Fruit fly (Drosophila melanogaster): Measurements from ENCODE around the gene CG42464.

Gene CG42464

DNA sequence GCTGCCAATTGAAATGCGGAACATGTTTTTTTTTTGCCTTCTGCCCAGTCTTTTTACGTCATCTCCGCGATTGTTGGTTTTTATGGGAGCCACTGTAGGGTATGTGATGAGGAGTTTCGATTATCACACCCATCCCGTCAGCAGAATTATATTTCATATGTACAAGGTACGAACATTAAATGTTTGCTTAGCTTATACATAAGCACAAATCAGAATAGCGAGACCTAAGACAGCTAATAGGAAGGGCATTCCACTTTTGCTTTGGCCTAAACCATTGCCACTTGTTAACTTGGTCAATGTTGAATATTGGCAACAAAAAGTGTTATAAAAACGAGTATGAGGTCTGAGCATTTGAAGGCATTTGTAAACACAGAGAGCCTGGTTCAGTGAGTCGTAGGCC, 4.0 kb downstream of the CG42464 start, which contains the start of gene CG2816 (continued):
- TF ChIP-seq Doc3 (GFP tag; IDR thresholded peaks at IDR 0.05; ENCODE audit: partially characterized antibody), result no peak
- TF ChIP-seq CG7556 (GFP tag; optimal IDR thresholded peaks at IDR 0.05), result no peak
- TF ChIP-seq CG12104 (GFP tag; optimal IDR thresholded peaks at IDR 0.05), result no peak
- peak; percentile 54 for TF ChIP-seq jumu (GFP tag; optimal IDR thresholded peaks at IDR 0.05)
- no peak for TF ChIP-seq zen2 (GFP tag; IDR thresholded peaks at IDR 0.05; ENCODE audit: partially characterized antibody)
- TF ChIP-seq seq (GFP tag; IDR thresholded peaks at IDR 0.05), result peak; percentile 47
- TF ChIP-seq twi (tag; optimal IDR thresholded peaks at IDR 0.05), result no peak
- no peak for TF ChIP-seq CG6765 (GFP tag; optimal IDR thresholded peaks at IDR 0.05)
- TF ChIP-seq CG3163 (GFP tag; optimal IDR thresholded peaks at IDR 0.05), result peak; percentile 9
- peak; percentile 32 for TF ChIP-seq CG10654 (GFP tag; optimal IDR thresholded peaks at IDR 0.05)
- TF ChIP-seq CG11560 (tag; IDR thresholded peaks at IDR 0.05), result peak; percentile 75
- TF ChIP-seq chinmo (GFP tag; IDR thresholded peaks at IDR 0.05; ENCODE audit: partially characterized antibody), result 0 out of 4 replicates have a peak, but pooled peaks have one; percentile 40
- TF ChIP-seq toy (GFP tag; IDR thresholded peaks at IDR 0.05), result no peak
- TF ChIP-seq HmgD (GFP tag; optimal IDR thresholded peaks at IDR 0.05), result peak; percentile 36
- TF ChIP-seq CG9932 (GFP tag; IDR thresholded peaks at IDR 0.05), result peak; percentile 98
- TF ChIP-seq C15 (GFP tag; IDR thresholded peaks at IDR 0.05), result 0 out of 3 replicates have a peak, but pooled peaks have one; percentile 18
- TF ChIP-seq knrl (GFP tag; IDR thresholded peaks at IDR 0.05; ENCODE audit: partially characterized antibody), result no peak
- TF ChIP-seq dmrt11E (tag; optimal IDR thresholded peaks at IDR 0.05), result no peak
- no peak for TF ChIP-seq CG15011 (GFP tag; optimal IDR thresholded peaks at IDR 0.05)
- TF ChIP-seq YL-1 (GFP tag; optimal IDR thresholded peaks at IDR 0.05), result no peak
- TF ChIP-seq CG5245 (GFP tag; optimal IDR thresholded peaks at IDR 0.05), result no peak
- no peak for TF ChIP-seq CG13624 (GFP tag; optimal IDR thresholded peaks at IDR 0.05)
- TF ChIP-seq nerfin-2 (GFP tag; IDR thresholded peaks at IDR 0.05; ENCODE audit: partially characterized antibody), result no peak
- TF ChIP-seq CG6813 (GFP tag; optimal IDR thresholded peaks at IDR 0.05), result no peak
- no peak for TF ChIP-seq Dfd (GFP tag; optimal IDR thresholded peaks at IDR 0.05)
- TF ChIP-seq pan (optimal IDR thresholded peaks at IDR 0.05), result no peak
- TF ChIP-seq pan (GFP tag; optimal IDR thresholded peaks at IDR 0.05 in 1 of 2, IDR thresholded peaks at IDR 0.05 in 1 of 2), result peak in 1 of 2 experiments; percentile 60
- TF ChIP-seq CG32772 (GFP tag; IDR thresholded peaks at IDR 0.05), result peak; percentile 45; the same call in 1 of the 2 replicates
- no peak for TF ChIP-seq Eip74EF (GFP tag; optimal IDR thresholded peaks at IDR 0.05)
- no peak for TF ChIP-seq sim (GFP tag; IDR thresholded peaks at IDR 0.05)
- TF ChIP-seq Sry-δ (GFP tag; optimal IDR thresholded peaks at IDR 0.05), result no peak
- no peak for TF ChIP-seq CG7963 (GFP tag; IDR thresholded peaks at IDR 0.05; ENCODE audit: partially characterized antibody)
- TF ChIP-seq CG4404 (GFP tag; IDR thresholded peaks at IDR 0.05), result no peak
- TF ChIP-seq CkIIα-i1 (GFP tag; IDR thresholded peaks at IDR 0.05), result no peak
- TF ChIP-seq CG33213 (GFP tag; optimal IDR thresholded peaks at IDR 0.05), result no peak
- TF ChIP-seq CG3847 (GFP tag; IDR thresholded peaks at IDR 0.05), result peak; percentile 89
- TF ChIP-seq CG8924 (tag; optimal IDR thresholded peaks at IDR 0.05), result peak; percentile 64
- TF ChIP-seq ab (GFP tag; optimal IDR thresholded peaks at IDR 0.05), result peak; percentile 47
- peak; percentile 23 for TF ChIP-seq pum (GFP tag; optimal IDR thresholded peaks at IDR 0.05)
- no peak for TF ChIP-seq crol (GFP tag; IDR thresholded peaks at IDR 0.05)
- TF ChIP-seq z (GFP tag; IDR thresholded peaks at IDR 0.05), result no peak
- no peak for TF ChIP-seq CG15479 (GFP tag; optimal IDR thresholded peaks at IDR 0.05)
- TF ChIP-seq hb (GFP tag; IDR thresholded peaks at IDR 0.05; ENCODE audit: partially characterized antibody), result no peak
- TF ChIP-seq Hey (tag; optimal IDR thresholded peaks at IDR 0.05), result peak; percentile 14
- TF ChIP-seq gfzf (GFP tag; optimal IDR thresholded peaks at IDR 0.05), result no peak
- peak; percentile 75; the same call in 1 of the 2 replicates for TF ChIP-seq cas (GFP tag; IDR thresholded peaks at IDR 0.05)
- no peak for TF ChIP-seq Tbp (GFP tag; optimal IDR thresholded peaks at IDR 0.05)
- TF ChIP-seq CG3995 (GFP tag; optimal IDR thresholded peaks at IDR 0.05), result peak; percentile 28
- peak; percentile 16 for TF ChIP-seq repo (GFP tag; optimal IDR thresholded peaks at IDR 0.05)
- no peak for TF ChIP-seq jigr1 (GFP tag; IDR thresholded peaks at IDR 0.05)
- no peak for TF ChIP-seq CG16779 (GFP tag; IDR thresholded peaks at IDR 0.05)
- peak; percentile 16 for TF ChIP-seq CG9437 (GFP tag; optimal IDR thresholded peaks at IDR 0.05)

Data from whole organism, embryonic.